Worm (Caenorhabditis elegans) whole organism, L4 larva: Measurements from ENCODE around the gene har-1.

Experiments
- D1046.2 ChIP-seq: fragments of 200-800 bp; sonication (Bioruptor generic); IDR thresholded peaks from 2 replicates; pipeline ENCODE4 v1.3.6; 2022; ENCODE audit warnings: missing genetic modification characterization, missing compliant biosample characterization
- F37D6.2 ChIP-seq: sonication (generic microtip); optimal IDR thresholded peaks from 2 replicates; lab custom pipeline; 2016; ENCODE audit warnings: mild to moderate bottlenecking, missing genetic modification characterization, missing compliant biosample characterization
- F49E8.2 ChIP-seq: sonication (generic microtip); optimal IDR thresholded peaks from 2 replicates; lab custom pipeline; 2016; ENCODE audit warnings: missing compliant biosample characterization, mild to moderate bottlenecking, missing genetic modification characterization, borderline replicate concordance
- R02D3.7 ChIP-seq: fragments of 150-350 bp; sonication (generic microtip); optimal IDR thresholded peaks from 3 replicates; lab custom pipeline; 2014; ENCODE audit warnings: missing biosample characterization, missing genetic modification characterization
- T20F7.1 ChIP-seq: fragments of 200-800 bp; sonication (Bioruptor generic); optimal IDR thresholded peaks from 2 replicates; lab custom pipeline; 2018; ENCODE audit warnings: mild to moderate bottlenecking, missing genetic modification characterization, missing compliant biosample characterization
- T26A8.4 ChIP-seq: fragments of 200-800 bp; sonication (Bioruptor generic); IDR thresholded peaks from 2 replicates; pipeline ENCODE4 v1.3.6; 2022; ENCODE audit warnings: missing genetic modification characterization, missing compliant biosample characterization
- Y75B8A.6 ChIP-seq: fragments of 200-800 bp; sonication (Bioruptor generic); IDR thresholded peaks from 2 replicates; pipeline ENCODE4 v1.3.6; 2022; ENCODE audit warnings: missing genetic modification reagents, missing genetic modification characterization, missing compliant biosample characterization
- aha-1 ChIP-seq: fragments of 150-350 bp; peaks from one replicate; lab custom pipeline; 2014; ENCODE audit warnings: missing biosample characterization, missing genetic modification characterization
- aly-2 ChIP-seq: sonication (generic microtip); optimal IDR thresholded peaks from 2 replicates; lab custom pipeline; 2018; ENCODE audit warnings: missing biosample characterization, missing genetic modification characterization
- arid-1 ChIP-seq: fragments of 200-800 bp; sonication (Bioruptor generic); conservative IDR thresholded peaks from 2 replicates; pipeline ENCODE4 v1.3.6; 2022; ENCODE audit warnings: missing genetic modification reagents, missing genetic modification characterization, missing compliant biosample characterization
- attf-4 ChIP-seq: sonication (generic microtip); optimal IDR thresholded peaks from 3 replicates; lab custom pipeline; 2017; ENCODE audit warnings: missing biosample characterization, missing genetic modification characterization
- ceh-20 ChIP-seq: fragments of 200-800 bp; sonication (Bioruptor generic); IDR thresholded peaks from 2 replicates; pipeline ENCODE4 v1.3.6; 2022; ENCODE audit warnings: missing genetic modification reagents, missing genetic modification characterization, missing compliant biosample characterization
- ceh-44 ChIP-seq: fragments of 200-800 bp; sonication (Bioruptor generic); IDR thresholded peaks from 2 replicates; pipeline ENCODE4 v1.3.6; 2022; ENCODE audit warnings: missing genetic modification reagents, missing genetic modification characterization, missing compliant biosample characterization
- ceh-62 ChIP-seq: sonication (generic microtip); optimal IDR thresholded peaks from 2 replicates; lab custom pipeline; 2017; ENCODE audit warnings: missing biosample characterization, missing genetic modification characterization
- cey-2 ChIP-seq: sonication (generic microtip); optimal IDR thresholded peaks from 3 replicates; lab custom pipeline; 2017; ENCODE audit warnings: missing genetic modification characterization, mild to moderate bottlenecking, missing compliant biosample characterization, antibody characterized with exemption, borderline replicate concordance; ENCODE audit not compliant: insufficient read depth
- daf-12 ChIP-seq: fragments of 150-350 bp; optimal IDR thresholded peaks from 2 replicates; lab custom pipeline; 2014; ENCODE audit warnings: missing biosample characterization, missing genetic modification reagents, missing genetic modification characterization
- daf-19 ChIP-seq: fragments of 200-800 bp; sonication (Bioruptor generic); conservative IDR thresholded peaks from 2 replicates; pipeline ENCODE4 v1.3.6; 2022; ENCODE audit warnings: missing genetic modification characterization, missing compliant biosample characterization
- dmd-9 ChIP-seq: fragments of 200-800 bp; sonication (Bioruptor generic); IDR thresholded peaks from 2 replicates; pipeline ENCODE4 v1.3.6; 2022; ENCODE audit warnings: missing genetic modification reagents, missing genetic modification characterization, missing compliant biosample characterization
- dpl-1 ChIP-seq: fragments of 150-350 bp; optimal IDR thresholded peaks from 2 replicates; lab custom pipeline; 2014; ENCODE audit warnings: missing biosample characterization, missing genetic modification reagents, missing genetic modification characterization
- duxl-1 ChIP-seq: sonication (generic microtip); optimal IDR thresholded peaks from 2 replicates; lab custom pipeline; 2016; ENCODE audit warnings: mild to moderate bottlenecking, missing genetic modification characterization, moderate library complexity, missing compliant biosample characterization; ENCODE audit not compliant: poor library complexity
- dve-1 ChIP-seq: sonication (generic microtip); optimal IDR thresholded peaks from 2 replicates; lab custom pipeline; 2017; ENCODE audit warnings: antibody characterized with exemption, mild to moderate bottlenecking, missing genetic modification characterization, missing compliant biosample characterization; ENCODE audit not compliant: insufficient read depth
- egl-27 ChIP-seq: sonication (generic microtip); optimal IDR thresholded peaks from 3 replicates; lab custom pipeline; 2017; ENCODE audit warnings: missing biosample characterization, missing genetic modification reagents, missing genetic modification characterization
- hlh-30 ChIP-seq: sonication (generic microtip); optimal IDR thresholded peaks from 2 replicates; lab custom pipeline; 2017; ENCODE audit warnings: antibody characterized with exemption, mild to moderate bottlenecking, missing genetic modification characterization, missing compliant biosample characterization; ENCODE audit not compliant: insufficient read depth
- jun-1 ChIP-seq: fragments of 150-350 bp; optimal IDR thresholded peaks from 2 replicates; lab custom pipeline; 2014; ENCODE audit warnings: missing biosample characterization, missing genetic modification reagents, missing genetic modification characterization
- lin-15B ChIP-seq: fragments of 150-350 bp; sonication (generic microtip); optimal IDR thresholded peaks from 3 replicates; lab custom pipeline; 2014; ENCODE audit warnings: missing biosample characterization, missing genetic modification characterization
- lsy-2 ChIP-seq, 2 experiments: fragments of 150-350 bp in 1 of 2; sonication (generic microtip) in 1 of 2; optimal IDR thresholded peaks; 2 replicates each; lab custom pipeline; 2014 to 2017; ENCODE audit warnings: missing biosample characterization in 2 of 2, missing genetic modification characterization in 2 of 2
- madf-9 ChIP-seq: fragments of 200-800 bp; sonication (Bioruptor generic); conservative IDR thresholded peaks from 2 replicates; pipeline ENCODE4 v1.3.6; 2022; ENCODE audit warnings: missing genetic modification reagents, missing genetic modification characterization, missing compliant biosample characterization
- mdl-1 ChIP-seq, 2 experiments: fragments of 150-350 bp in 1 of 2; sonication (generic microtip) in 1 of 2; optimal IDR thresholded peaks; 2 replicates each; lab custom pipeline; 2014 to 2017; ENCODE audit warnings: missing biosample characterization in 2 of 2, missing genetic modification characterization in 2 of 2
- mdt-29 ChIP-seq: fragments of 200-800 bp; sonication (Bioruptor generic); IDR thresholded peaks from 2 replicates; pipeline ENCODE4 v1.3.6; 2022; ENCODE audit warnings: missing genetic modification reagents, missing genetic modification characterization, missing compliant biosample characterization
- mxl-3 ChIP-seq: fragments of 200-800 bp; sonication (Bioruptor generic); optimal IDR thresholded peaks from 2 replicates; lab custom pipeline; 2018; ENCODE audit warnings: mild to moderate bottlenecking, missing genetic modification characterization, missing compliant biosample characterization
- nhr-237 ChIP-seq: sonication (generic microtip); optimal IDR thresholded peaks from 2 replicates; lab custom pipeline; 2017; ENCODE audit warnings: missing biosample characterization, missing genetic modification characterization
- nhr-28 ChIP-seq: fragments of 150-350 bp; optimal IDR thresholded peaks from 2 replicates; lab custom pipeline; 2014; ENCODE audit warnings: missing biosample characterization, missing genetic modification characterization
- nhr-41 ChIP-seq: fragments of 200-800 bp; sonication (Bioruptor generic); IDR thresholded peaks from 2 replicates; pipeline ENCODE4 v1.3.6; 2022; ENCODE audit warnings: missing genetic modification reagents, missing genetic modification characterization, missing compliant biosample characterization
- nhr-42 ChIP-seq: fragments of 200-800 bp; sonication (Bioruptor generic); IDR thresholded peaks from 2 replicates; pipeline ENCODE4 v1.3.6; 2022; ENCODE audit warnings: missing genetic modification characterization, missing compliant biosample characterization
- nhr-6 ChIP-seq: fragments of 150-350 bp; optimal IDR thresholded peaks from 2 replicates; lab custom pipeline; 2014; ENCODE audit warnings: missing biosample characterization, missing genetic modification characterization
- pha-4 ChIP-seq, 2 experiments: fragments of 150-350 bp in 1 of 2; fragments of 200-800 bp in 1 of 2; sonication (Bioruptor generic) in 1 of 2; IDR thresholded peaks in 1 of 2; optimal IDR thresholded peaks in 1 of 2; 2 replicates each; pipeline versions ENCODE4 v1.3.6 to Lab custom; 2014 to 2022; ENCODE audit warnings: missing genetic modification characterization in 2 of 2, missing genetic modification reagents in 2 of 2, missing biosample characterization in 1 of 2, missing compliant biosample characterization in 1 of 2
- rbr-2 ChIP-seq: sonication (generic microtip); optimal IDR thresholded peaks from 2 replicates; lab custom pipeline; 2016; ENCODE audit warnings: missing genotype, missing genetic modification characterization, missing compliant biosample characterization
- snpc-1.2 ChIP-seq: fragments of 200-800 bp; sonication (Bioruptor generic); IDR thresholded peaks from 2 replicates; pipeline ENCODE4 v1.3.6; 2022; ENCODE audit warnings: missing genetic modification reagents, missing genetic modification characterization, missing compliant biosample characterization
- snpc-4 ChIP-seq: fragments of 150-350 bp; optimal IDR thresholded peaks from 2 replicates; lab custom pipeline; 2014; ENCODE audit warnings: missing biosample characterization, missing genetic modification characterization
- spr-3 ChIP-seq: fragments of 200-800 bp; sonication (Bioruptor generic); optimal IDR thresholded peaks from 2 replicates; lab custom pipeline; 2018; ENCODE audit warnings: mild to moderate bottlenecking, missing genetic modification characterization, missing compliant biosample characterization
- tag-97 ChIP-seq: fragments of 200-800 bp; sonication (Bioruptor generic); IDR thresholded peaks from 2 replicates; pipeline ENCODE4 v1.3.6; 2022; ENCODE audit warnings: missing genetic modification characterization, missing compliant biosample characterization
- tra-1 ChIP-seq: fragments of 200-800 bp; sonication (Bioruptor generic); IDR thresholded peaks from 2 replicates; pipeline ENCODE4 v1.3.6; 2022; ENCODE audit warnings: missing genetic modification reagents, missing genetic modification characterization, missing compliant biosample characterization
- unc-62 ChIP-seq, 3 experiments: fragments of 150-350 bp in 1 of 3; sonication (generic microtip); optimal IDR thresholded peaks in 2 of 3; peaks in 1 of 3; 1 replicate in 1 of 3; 2 replicates in 2 of 3; lab custom pipeline; 2014 to 2017; ENCODE audit warnings: missing biosample characterization in 3 of 3, missing genetic modification characterization in 3 of 3, missing genetic modification reagents in 3 of 3, missing genotype in 1 of 3
- vab-7 ChIP-seq: fragments of 200-800 bp; sonication (Bioruptor generic); IDR thresholded peaks from 2 replicates; pipeline ENCODE4 v1.3.6; 2022; ENCODE audit warnings: missing genetic modification reagents, missing genetic modification characterization, missing compliant biosample characterization
- zag-1 ChIP-seq: fragments of 150-350 bp; optimal IDR thresholded peaks from 2 replicates; lab custom pipeline; 2014; ENCODE audit warnings: missing biosample characterization, missing genetic modification characterization
- zfp-3 ChIP-seq: fragments of 200-800 bp; sonication (Bioruptor generic); conservative IDR thresholded peaks from 2 replicates; pipeline ENCODE4 v1.3.6; 2022; ENCODE audit warnings: missing genetic modification reagents, missing genetic modification characterization, missing compliant biosample characterization
- zip-11 ChIP-seq: fragments of 200-800 bp; sonication (Bioruptor generic); IDR thresholded peaks from 2 replicates; pipeline ENCODE4 v1.3.6; 2022; ENCODE audit warnings: missing genetic modification characterization, missing compliant biosample characterization
- zip-2 ChIP-seq: fragments of 150-350 bp; optimal IDR thresholded peaks from 2 replicates; lab custom pipeline; 2014; ENCODE audit warnings: missing biosample characterization, missing genetic modification characterization

Gene har-1

ce11 chrIII:4195306-4196008, 43.6 kb downstream of the har-1 start (continued):
- TF ChIP-seq arid-1 (GFP tag; lab: Robert Waterston, UW) (peak; percentile 84), R02D3.7 (no peak), ceh-44 (no peak), F37D6.2 (tag; lab: Kevin White, UChicago) (peak; percentile 45), zip-2 (tag; lab: Kevin White, UChicago) (peak; percentile 49), aly-2 (tag; lab: Kevin White, UChicago) (no peak), nhr-28 (tag; lab: Kevin White, UChicago) (no peak), tag-97 (GFP tag; lab: Robert Waterston, UW) (no peak), unc-62 (GFP tag; optimal IDR thresholded peaks at IDR 0.05 in 1 of 2; lab: Kevin White, UChicago) (peak in 1 of 2 experiments; percentile 75), unc-62 (tag; optimal IDR thresholded peaks at IDR 0.05; lab: Kevin White, UChicago) (no peak), Y75B8A.6 (GFP tag; lab: Robert Waterston, UW) (peak; percentile 56; the same call in 1 of the 2 replicates), nhr-41 (GFP tag; lab: Robert Waterston, UW) (no peak; the same call in 1 of the 2 replicates), dve-1 (peak; percentile 88), aha-1 (tag; lab: Kevin White, UChicago) (peak; percentile 99), F49E8.2 (tag; lab: Kevin White, UChicago) (no peak), spr-3 (GFP tag; lab: Kevin White, UChicago) (peak; percentile 72), snpc-1.2 (GFP tag; lab: Robert Waterston, UW) (peak; percentile 71), pha-4 (GFP tag; IDR thresholded peaks at IDR 0.05; lab: Robert Waterston, UW) (peak; percentile 67; the same call in 1 of the 2 replicates), pha-4 (tag; optimal IDR thresholded peaks at IDR 0.05; lab: Kevin White, UChicago) (peak; percentile 7), nhr-6 (peak; percentile 34), nhr-42 (GFP tag; lab: Robert Waterston, UW) (no peak), ceh-62 (no peak), D1046.2 (GFP tag; lab: Robert Waterston, UW) (no peak; the same call in 1 of the 2 replicates), daf-19 (GFP tag; lab: Robert Waterston, UW) (peak; percentile 82), hlh-30 (tag; lab: Kevin White, UChicago) (peak; percentile 37), rbr-2 (tag; lab: Kevin White, UChicago) (peak; percentile 43), mxl-3 (GFP tag; lab: Kevin White, UChicago) (peak; percentile 43), jun-1 (tag; lab: Kevin White, UChicago) (peak; percentile 63), vab-7 (GFP tag; lab: Robert Waterston, UW) (no peak), zag-1 (tag; lab: Kevin White, UChicago) (no peak), attf-4 (tag; lab: Kevin White, UChicago) (peak; percentile 69), duxl-1 (tag; lab: Kevin White, UChicago) (peak; percentile 42), lin-15B (tag; lab: Kevin White, UChicago) (no peak), lsy-2 (tag; optimal IDR thresholded peaks at IDR 0.05; lab: Kevin White, UChicago) (peak; percentile 10 to 81), T20F7.1 (GFP tag; lab: Kevin White, UChicago) (peak; percentile 75), zip-11 (GFP tag; lab: Robert Waterston, UW) (no peak)

DNA sequence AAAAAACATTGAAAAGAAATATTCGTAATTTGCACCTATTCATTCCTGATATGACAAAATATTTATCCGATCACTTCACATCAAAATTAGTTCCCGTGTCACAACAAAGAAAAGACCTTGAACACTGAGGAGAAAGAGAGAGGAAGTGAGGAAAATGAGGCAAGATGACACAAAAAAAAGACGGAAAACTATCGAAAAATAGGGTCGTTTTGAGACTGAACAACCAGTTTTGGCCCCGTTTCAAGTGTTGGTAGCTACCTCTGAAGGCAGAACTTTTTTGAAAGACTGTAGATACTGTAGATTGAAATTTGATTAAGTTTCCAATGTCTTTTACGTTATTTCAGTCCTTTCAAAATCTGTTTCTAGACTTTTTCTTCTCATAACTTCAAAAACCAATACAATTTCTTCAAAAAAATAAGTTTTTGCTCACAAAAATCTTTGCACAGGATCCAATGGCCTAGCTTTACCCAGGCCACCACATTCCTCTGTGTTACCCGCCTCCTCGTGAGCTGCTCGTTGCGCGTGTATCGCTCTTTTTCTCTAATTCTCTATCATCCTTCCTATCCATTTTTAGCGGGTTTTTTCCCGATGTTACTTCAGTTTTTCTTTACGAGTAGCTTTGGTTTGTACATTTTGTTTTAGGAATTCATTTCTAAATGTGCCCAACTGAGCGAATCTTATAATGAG, 44.6 kb downstream of the har-1 start:
- TF ChIP-seq tra-1 (no peak), nhr-237 (tag; lab: Kevin White, UChicago) (no peak), snpc-4 (no peak), cey-2 (tag; lab: Kevin White, UChicago) (no peak), mdt-29 (GFP tag; lab: Robert Waterston, UW) (no peak), daf-12 (tag; lab: Kevin White, UChicago) (no peak), zfp-3 (GFP tag; lab: Robert Waterston, UW) (no peak), ceh-20 (no peak), ceh-62 (no peak), mdl-1 (tag; optimal IDR thresholded peaks at IDR 0.05; lab: Kevin White, UChicago) (peak; percentile 80 to 91), dmd-9 (GFP tag; lab: Robert Waterston, UW) (no peak), T26A8.4 (no peak), dpl-1 (peak; percentile 42), egl-27 (tag; lab: Kevin White, UChicago) (no peak), nhr-41 (GFP tag; lab: Robert Waterston, UW) (no peak), madf-9 (GFP tag; lab: Robert Waterston, UW) (no peak)
